Worm (Caenorhabditis elegans): ENCODE measurements around the gene tre-3.
A peak's percentile ranks its signal among the peaks of the same experiment; 100 is the strongest.

Gene tre-3

DNA sequence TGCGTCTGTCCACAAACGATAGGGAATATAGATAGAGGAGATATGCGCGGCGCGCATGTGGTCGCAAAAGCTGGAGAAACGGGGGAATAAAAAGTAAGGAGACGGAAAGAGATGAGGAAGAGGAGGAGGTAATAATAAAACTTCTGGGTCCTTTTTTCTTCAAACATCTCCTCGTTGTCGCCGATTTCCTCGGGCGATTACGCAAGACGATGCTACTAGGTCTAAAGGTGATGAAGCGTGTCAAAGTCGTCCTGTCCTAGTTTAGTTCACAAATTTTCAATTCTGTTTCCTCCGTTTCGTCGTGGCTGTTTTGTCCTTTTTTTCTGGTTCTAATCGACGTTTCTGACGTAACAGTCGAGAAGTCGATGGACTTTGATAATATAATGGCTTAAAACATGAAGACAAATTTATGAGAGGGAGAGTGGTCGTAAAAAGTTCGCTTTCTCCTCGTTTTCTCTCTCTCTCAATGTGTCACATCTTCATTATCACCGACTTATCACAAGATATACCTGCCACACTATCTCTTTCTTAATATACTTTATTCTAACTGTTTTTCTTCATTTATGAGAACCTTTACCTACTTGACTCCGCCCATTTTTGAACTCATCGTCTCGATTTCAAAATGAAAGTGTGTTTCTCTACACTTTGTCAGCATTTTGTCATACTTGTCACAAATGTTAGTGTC is 35.0 kb downstream of the tre-3 start (continued):
- TF ChIP-seq ces-1 (GFP tag; optimal IDR thresholded peaks at IDR 0.05), result no peak
- no peak for TF ChIP-seq sox-4 (tag; optimal IDR thresholded peaks at IDR 0.05)
- no peak for TF ChIP-seq tlp-1 (tag; optimal IDR thresholded peaks at IDR 0.05)
- TF ChIP-seq lsy-2 (tag; optimal IDR thresholded peaks at IDR 0.05), result no peak
- no peak for TF ChIP-seq F16B12.6 (tag; optimal IDR thresholded peaks at IDR 0.05)
- no peak for TF ChIP-seq fkh-4 (tag; optimal IDR thresholded peaks at IDR 0.05; ENCODE audit: borderline replicate concordance)
- TF ChIP-seq pax-3 (tag; optimal IDR thresholded peaks at IDR 0.05), result no peak
- no peak for TF ChIP-seq lin-15B (tag; optimal IDR thresholded peaks at IDR 0.05)
- no peak for TF ChIP-seq C04F5.9 (tag; optimal IDR thresholded peaks at IDR 0.05)

- TF ChIP-seq ceh-8 (GFP tag; optimal IDR thresholded peaks at IDR 0.05), result no peak
- no peak for TF ChIP-seq swsn-7 (tag; optimal IDR thresholded peaks at IDR 0.05)
- no peak for TF ChIP-seq jun-1 (tag; optimal IDR thresholded peaks at IDR 0.05)
- peak in 1 of 2 experiments; percentile 50 for TF ChIP-seq lsy-2 (tag; optimal IDR thresholded peaks at IDR 0.05)
- TF ChIP-seq sox-4 (tag; optimal IDR thresholded peaks at IDR 0.05), result no peak
- TF ChIP-seq egl-13 (tag; optimal IDR thresholded peaks at IDR 0.05), result no peak
- TF ChIP-seq isw-1 (GFP tag; IDR thresholded peaks at IDR 0.05), result no peak
- no peak for TF ChIP-seq unc-86 (tag; optimal IDR thresholded peaks at IDR 0.05)
- peak; percentile 12 for TF ChIP-seq pag-3 (tag; optimal IDR thresholded peaks at IDR 0.05; ENCODE audit: borderline replicate concordance, insufficient read depth)
- no peak for TF ChIP-seq nhr-77 (tag; optimal IDR thresholded peaks at IDR 0.05)
- peak; percentile 25 for TF ChIP-seq snu-23 (GFP tag; optimal IDR thresholded peaks at IDR 0.05)
- TF ChIP-seq ztf-11 (tag; optimal IDR thresholded peaks at IDR 0.05), result no peak
- TF ChIP-seq dpl-1 (GFP tag; optimal IDR thresholded peaks at IDR 0.05), result no peak
- no peak for TF ChIP-seq elt-2 (tag; optimal IDR thresholded peaks at IDR 0.05)
- no peak for TF ChIP-seq Y116A8C.19 (tag; optimal IDR thresholded peaks at IDR 0.05; ENCODE audit: borderline replicate concordance)
- TF ChIP-seq unc-62 (GFP tag; optimal IDR thresholded peaks at IDR 0.05), result no peak
- no peak for TF ChIP-seq fkh-4 (tag; optimal IDR thresholded peaks at IDR 0.05; ENCODE audit: borderline replicate concordance)
- TF ChIP-seq hlh-17 (GFP tag; optimal IDR thresholded peaks at IDR 0.05; ENCODE audit: borderline replicate concordance), result no peak
- TF ChIP-seq nhr-71 (tag; optimal IDR thresholded peaks at IDR 0.05), result peak; percentile 19
- TF ChIP-seq irx-1 (tag; optimal IDR thresholded peaks at IDR 0.05), result no peak
- TF ChIP-seq blmp-1 (tag; optimal IDR thresholded peaks at IDR 0.05), result peak; percentile 97
- no peak for TF ChIP-seq C34B4.2 (tag; optimal IDR thresholded peaks at IDR 0.05)
- no peak for TF ChIP-seq xbp-1 (tag; optimal IDR thresholded peaks at IDR 0.05)
- no peak for TF ChIP-seq sptf-1 (tag; optimal IDR thresholded peaks at IDR 0.05)
- TF ChIP-seq mef-2 (tag; optimal IDR thresholded peaks at IDR 0.05), result no peak
- TF ChIP-seq ceh-88 (GFP tag; IDR thresholded peaks at IDR 0.05), result no peak
- no peak for TF ChIP-seq alr-1 (tag; optimal IDR thresholded peaks at IDR 0.05; ENCODE audit: borderline replicate concordance)
- no peak for TF ChIP-seq nhr-20 (tag; optimal IDR thresholded peaks at IDR 0.05)
- TF ChIP-seq lir-3 (tag; optimal IDR thresholded peaks at IDR 0.05; ENCODE audit: poor library complexity), result no peak
- TF ChIP-seq lin-14 (GFP tag; optimal IDR thresholded peaks at IDR 0.05), result peak; percentile 81
- no peak for TF ChIP-seq tbx-2 (tag; optimal IDR thresholded peaks at IDR 0.05)
- TF ChIP-seq ets-5 (GFP tag; IDR thresholded peaks at IDR 0.05), result no peak
- no peak for TF ChIP-seq ces-1 (GFP tag; optimal IDR thresholded peaks at IDR 0.05)
- no peak for TF ChIP-seq aha-1 (tag; optimal IDR thresholded peaks at IDR 0.05)
- peak; percentile 38 for TF ChIP-seq mep-1 (tag; optimal IDR thresholded peaks at IDR 0.05)
- TF ChIP-seq mdl-1 (tag; optimal IDR thresholded peaks at IDR 0.05), result no peak
- TF ChIP-seq ama-1 (optimal IDR thresholded peaks at IDR 0.05), result no peak
- no peak for TF ChIP-seq egl-27 (tag; optimal IDR thresholded peaks at IDR 0.05)
- no peak for TF ChIP-seq lin-39 (tag; optimal IDR thresholded peaks at IDR 0.05)
- TF ChIP-seq nhr-237 (tag; optimal IDR thresholded peaks at IDR 0.05), result no peak
- no peak for TF ChIP-seq ceh-63 (GFP tag; optimal IDR thresholded peaks at IDR 0.05)
- peak; percentile 29 for TF ChIP-seq nhr-85 (tag)
- no peak for TF ChIP-seq lin-35 (GFP tag; optimal IDR thresholded peaks at IDR 0.05)
- TF ChIP-seq sup-37 (GFP tag; optimal IDR thresholded peaks at IDR 0.05), result no peak
- TF ChIP-seq nhr-47 (tag; optimal IDR thresholded peaks at IDR 0.05), result no peak
Observed at ce11 chrV:11677494-11677893, 38.2 kb downstream of the tre-3 start.
